Fruit fly (Drosophila melanogaster): ENCODE results near the gene Alg13.
A peak's percentile ranks its signal among the peaks of the same experiment; 100 is the strongest.

Alg13 gene

DNA sequence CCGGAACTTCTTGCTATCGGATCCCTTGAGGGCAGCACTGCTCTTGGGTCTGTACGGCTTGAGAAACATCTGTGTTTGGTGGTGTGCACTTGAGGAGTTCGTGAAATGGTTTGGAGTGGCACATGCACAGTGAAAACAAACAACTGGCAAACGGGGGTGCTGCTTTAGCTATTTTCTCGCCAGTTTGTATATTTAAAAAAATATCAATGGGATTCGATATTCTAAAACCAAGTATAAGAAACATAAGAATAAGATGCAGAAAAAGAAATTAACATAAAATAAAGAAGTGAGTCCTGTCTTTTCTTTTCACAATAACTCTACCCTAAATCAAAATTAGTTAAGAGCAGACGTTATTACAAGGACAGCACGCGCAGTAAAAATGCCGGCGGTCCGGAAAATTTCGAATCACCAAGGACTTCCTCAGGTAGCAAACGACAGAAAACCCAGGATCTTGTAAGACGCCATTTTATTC, 13.3 kb upstream of the Alg13 start, which contains the start of gene eIF2D:
Gene eIF2D, minus strand, starts transcription at position 174 of the 472 bp plus-strand sequence.
- TF ChIP-seq CG11398 (GFP tag; optimal IDR thresholded peaks at IDR 0.05), result no peak
- TF ChIP-seq CG8944 (GFP tag; optimal IDR thresholded peaks at IDR 0.05), result no peak
- TF ChIP-seq otp (GFP tag; IDR thresholded peaks at IDR 0.05), result no peak; the same call in 2 of the 3 replicates
- TF ChIP-seq Eip74EF (GFP tag; optimal IDR thresholded peaks at IDR 0.05), result peak in 1 of 2 experiments; percentile 63
- peak; percentile 69 for TF ChIP-seq CG7372 (GFP tag; IDR thresholded peaks at IDR 0.05)
- TF ChIP-seq crp (GFP tag; optimal IDR thresholded peaks at IDR 0.05), result peak in 1 of 2 experiments; percentile 57
- peak; percentile 20 for TF ChIP-seq Bdp1 (GFP tag; optimal IDR thresholded peaks at IDR 0.05)
- TF ChIP-seq CG17361 (GFP tag; IDR thresholded peaks at IDR 0.05), result peak; percentile 77
- TF ChIP-seq amos (GFP tag; IDR thresholded peaks at IDR 0.05; ENCODE audit: partially characterized antibody), result no peak
- TF ChIP-seq crc (GFP tag; optimal IDR thresholded peaks at IDR 0.05), result peak; percentile 36
- TF ChIP-seq wor (GFP tag; IDR thresholded peaks at IDR 0.05), result peak; percentile 19; the same call in 1 of the 2 replicates
- no peak for TF ChIP-seq CG8478 (optimal IDR thresholded peaks at IDR 0.05)
- TF ChIP-seq CG2120 (GFP tag; optimal IDR thresholded peaks at IDR 0.05), result peak; percentile 64
- TF ChIP-seq CTCF (GFP tag; optimal IDR thresholded peaks at IDR 0.05), result no peak
- TF ChIP-seq tx (GFP tag; optimal IDR thresholded peaks at IDR 0.05), result no peak
- no peak for TF ChIP-seq Usf (GFP tag; optimal IDR thresholded peaks at IDR 0.05)
- TF ChIP-seq tgo (GFP tag; IDR thresholded peaks at IDR 0.05), result peak; percentile 49; the same call in 2 of the 3 replicates
- TF ChIP-seq CG11247 (GFP tag; IDR thresholded peaks at IDR 0.05), result peak; percentile 42; the same call in 1 of the 2 replicates
- TF ChIP-seq CG1647 (GFP tag; optimal IDR thresholded peaks at IDR 0.05), result no peak
- TF ChIP-seq CG11504 (tag; optimal IDR thresholded peaks at IDR 0.05), result no peak
- TF ChIP-seq Elba2 (GFP tag; optimal IDR thresholded peaks at IDR 0.05), result no peak
- no peak for TF ChIP-seq CG17912 (GFP tag; optimal IDR thresholded peaks at IDR 0.05)
- TF ChIP-seq pzg (GFP tag; optimal IDR thresholded peaks at IDR 0.05), result peak; percentile 30
- no peak for TF ChIP-seq knrl (GFP tag; IDR thresholded peaks at IDR 0.05; ENCODE audit: partially characterized antibody)
- TF ChIP-seq maf-S (GFP tag; optimal IDR thresholded peaks at IDR 0.05), result no peak
- TF ChIP-seq tll (GFP tag; optimal IDR thresholded peaks at IDR 0.05), result no peak
- no peak for TF ChIP-seq sd (tag; optimal IDR thresholded peaks at IDR 0.05)
- TF ChIP-seq Gug (GFP tag; IDR thresholded peaks at IDR 0.05), result 0 out of 4 replicates have a peak, but pooled peaks have one; percentile 8
- TF ChIP-seq bcd (GFP tag; optimal IDR thresholded peaks at IDR 0.05), result peak; percentile 33
- TF ChIP-seq CG8089 (GFP tag; optimal IDR thresholded peaks at IDR 0.05), result no peak
- TF ChIP-seq NfI (GFP tag; optimal IDR thresholded peaks at IDR 0.05), result peak; percentile 41
- no peak for TF ChIP-seq Hr78 (GFP tag; optimal IDR thresholded peaks at IDR 0.05)
- TF ChIP-seq CG16813 (GFP tag; IDR thresholded peaks at IDR 0.05; ENCODE audit: partially characterized antibody), result no peak
- TF ChIP-seq NC2α (GFP tag; optimal IDR thresholded peaks at IDR 0.05), result no peak
- TF ChIP-seq Mad (GFP tag; optimal IDR thresholded peaks at IDR 0.05), result peak; percentile 42
- no peak for TF ChIP-seq Poxn (GFP tag; IDR thresholded peaks at IDR 0.05)
- TF ChIP-seq lola (GFP tag; optimal IDR thresholded peaks at IDR 0.05), result peak in 1 of 3 experiments; percentile 52
- TF ChIP-seq ash1 (GFP tag; optimal IDR thresholded peaks at IDR 0.05), result no peak
- TF ChIP-seq ATbp (GFP tag; optimal IDR thresholded peaks at IDR 0.05), result peak; percentile 36
- TF ChIP-seq CkIIα-i1 (GFP tag; IDR thresholded peaks at IDR 0.05), result no peak
- TF ChIP-seq gt (GFP tag; IDR thresholded peaks at IDR 0.05), result no peak
- no peak for TF ChIP-seq H15 (GFP tag; IDR thresholded peaks at IDR 0.05)
- TF ChIP-seq CG2712 (tag; optimal IDR thresholded peaks at IDR 0.05), result peak; percentile 78
- TF ChIP-seq dmrt11E (tag; optimal IDR thresholded peaks at IDR 0.05), result peak; percentile 41
- peak; percentile 68 for TF ChIP-seq CG32532 (GFP tag; IDR thresholded peaks at IDR 0.05)
- TF ChIP-seq z (GFP tag; IDR thresholded peaks at IDR 0.05), result no peak
- TF ChIP-seq Dip2 (GFP tag; IDR thresholded peaks at IDR 0.05), result no peak
- TF ChIP-seq CG4820 (GFP tag; optimal IDR thresholded peaks at IDR 0.05), result peak; percentile 51
- no peak for TF ChIP-seq CG10431 (GFP tag; optimal IDR thresholded peaks at IDR 0.05)
- peak; percentile 12 for TF ChIP-seq CG1233 (GFP tag; optimal IDR thresholded peaks at IDR 0.05)
- TF ChIP-seq her (GFP tag; optimal IDR thresholded peaks at IDR 0.05), result no peak
